Worm (Caenorhabditis elegans) whole organism, young adult: Measurements from ENCODE around the gene rnh-1.1.

Experiments used
- B0019.2 ChIP-seq: fragments of 200-800 bp; sonication (Bioruptor generic); conservative IDR thresholded peaks from 2 replicates; pipeline ENCODE4 v1.3.6; 2022; ENCODE audit warnings: missing genetic modification reagents, missing genetic modification characterization, missing compliant biosample characterization
- B0035.1 ChIP-seq: sonication (generic microtip); optimal IDR thresholded peaks from 2 replicates; lab custom pipeline; 2016; ENCODE audit warnings: missing genetic modification characterization, mild to moderate bottlenecking, missing compliant biosample characterization, missing genotype, missing genetic modification reagents
- B0261.1 ChIP-seq: sonication (generic microtip); optimal IDR thresholded peaks from 2 replicates; lab custom pipeline; 2016; ENCODE audit warnings: mild to moderate bottlenecking, missing genetic modification characterization, moderate library complexity, missing compliant biosample characterization
- C17E4.6 ChIP-seq: fragments of 200-800 bp; sonication (Bioruptor generic); IDR thresholded peaks from 2 replicates; pipeline ENCODE4 v1.3.6; 2022; ENCODE audit warnings: missing genetic modification reagents, missing genetic modification characterization, missing compliant biosample characterization
- F23B12.7 ChIP-seq: sonication (generic microtip); optimal IDR thresholded peaks from 2 replicates; lab custom pipeline; 2017; ENCODE audit warnings: missing genetic modification characterization, mild to moderate bottlenecking, missing compliant biosample characterization, antibody characterized with exemption, moderate library complexity; ENCODE audit not compliant: insufficient read depth
- F33H1.4 ChIP-seq: fragments of 200-800 bp; sonication (Bioruptor generic); IDR thresholded peaks from 2 replicates; pipeline ENCODE4 v1.3.6; 2022; ENCODE audit warnings: missing genetic modification reagents, missing genetic modification characterization, missing compliant biosample characterization
- F37B4.10 ChIP-seq: fragments of 200-800 bp; sonication (Bioruptor generic); IDR thresholded peaks from 2 replicates; pipeline ENCODE4 v1.3.6; 2022; ENCODE audit warnings: missing genetic modification characterization, missing compliant biosample characterization
- F57A8.1 ChIP-seq: fragments of 200-800 bp; sonication (Bioruptor generic); optimal IDR thresholded peaks from 2 replicates; lab custom pipeline; 2018; ENCODE audit warnings: mild to moderate bottlenecking, missing genetic modification characterization, moderate library complexity, missing compliant biosample characterization
- Y67H2A.10 ChIP-seq: fragments of 200-800 bp; sonication (Bioruptor generic); conservative IDR thresholded peaks from 2 replicates; pipeline ENCODE4 v1.3.6; 2022; ENCODE audit warnings: missing genetic modification reagents, missing genetic modification characterization, missing compliant biosample characterization
- akir-1 ChIP-seq: fragments of 200-800 bp; sonication (Bioruptor generic); optimal IDR thresholded peaks from 2 replicates; lab custom pipeline; 2018; ENCODE audit warnings: mild to moderate bottlenecking, missing genetic modification characterization, moderate library complexity, missing compliant biosample characterization
- aptf-2 ChIP-seq: fragments of 200-800 bp; sonication (Bioruptor generic); conservative IDR thresholded peaks from 2 replicates; pipeline ENCODE4 v1.3.6; 2022; ENCODE audit warnings: missing genetic modification reagents, missing genetic modification characterization, missing compliant biosample characterization
- aptf-3 ChIP-seq: fragments of 200-800 bp; sonication (Bioruptor generic); IDR thresholded peaks from 2 replicates; pipeline ENCODE4 v1.3.6; 2022; ENCODE audit warnings: missing genetic modification characterization, missing compliant biosample characterization
- atf-7 ChIP-seq: sonication (generic microtip); optimal IDR thresholded peaks from 2 replicates; lab custom pipeline; 2017; ENCODE audit warnings: mild to moderate bottlenecking, missing genetic modification characterization, missing compliant biosample characterization
- athp-1 ChIP-seq: sonication (generic microtip); optimal IDR thresholded peaks from 2 replicates; lab custom pipeline; 2017; ENCODE audit warnings: mild to moderate bottlenecking, missing genetic modification characterization, missing compliant biosample characterization
- attf-5 ChIP-seq: fragments of 200-800 bp; sonication (Bioruptor generic); optimal IDR thresholded peaks from 2 replicates; lab custom pipeline; 2018; ENCODE audit warnings: mild to moderate bottlenecking, missing genetic modification characterization, missing compliant biosample characterization
- ccch-3 ChIP-seq: fragments of 200-800 bp; sonication (Bioruptor generic); optimal IDR thresholded peaks from 2 replicates; lab custom pipeline; 2018; ENCODE audit warnings: mild to moderate bottlenecking, missing genetic modification characterization, missing compliant biosample characterization
- cebp-2 ChIP-seq: fragments of 200-800 bp; sonication (Bioruptor generic); IDR thresholded peaks from 2 replicates; pipeline ENCODE4 v1.3.6; 2022; ENCODE audit warnings: missing genetic modification characterization, missing compliant biosample characterization
- ceh-27 ChIP-seq: fragments of 200-800 bp; sonication (Bioruptor generic); optimal IDR thresholded peaks from 2 replicates; lab custom pipeline; 2018; ENCODE audit warnings: mild to moderate bottlenecking, missing genetic modification characterization, moderate library complexity, missing compliant biosample characterization
- chd-7 ChIP-seq: sonication (generic microtip); optimal IDR thresholded peaks from 2 replicates; lab custom pipeline; 2016; ENCODE audit warnings: mild to moderate bottlenecking, missing genetic modification characterization, moderate library complexity, missing compliant biosample characterization
- dox-1 ChIP-seq: fragments of 200-800 bp; sonication (Bioruptor generic); IDR thresholded peaks from 2 replicates; pipeline ENCODE4 v1.3.6; 2022; ENCODE audit warnings: missing genetic modification reagents, missing genetic modification characterization, missing compliant biosample characterization
- egrh-3 ChIP-seq: fragments of 200-800 bp; sonication (Bioruptor generic); IDR thresholded peaks from 2 replicates; pipeline ENCODE4 v1.3.6; 2022; ENCODE audit warnings: missing genetic modification reagents, missing genetic modification characterization, missing compliant biosample characterization
- fkh-3 ChIP-seq: sonication (generic microtip); optimal IDR thresholded peaks from 2 replicates; lab custom pipeline; 2016; ENCODE audit warnings: mild to moderate bottlenecking, missing genetic modification characterization, missing compliant biosample characterization
- hlh-12 ChIP-seq: sonication (generic microtip); optimal IDR thresholded peaks from 2 replicates; lab custom pipeline; 2016; ENCODE audit warnings: missing genetic modification characterization, missing compliant biosample characterization
- hlh-26 ChIP-seq: fragments of 200-800 bp; sonication (Bioruptor generic); conservative IDR thresholded peaks from 2 replicates; pipeline ENCODE4 v1.3.6; 2022; ENCODE audit warnings: missing genetic modification reagents, missing genetic modification characterization, missing compliant biosample characterization
- hmg-20 ChIP-seq: fragments of 200-800 bp; sonication (Bioruptor generic); IDR thresholded peaks from 2 replicates; pipeline ENCODE4 v1.3.6; 2022; ENCODE audit warnings: missing genetic modification reagents, missing genetic modification characterization, missing compliant biosample characterization
- hsf-1 ChIP-seq: fragments of 200-800 bp; sonication (Bioruptor generic); IDR thresholded peaks from 2 replicates; pipeline ENCODE4 v1.3.6; 2022; ENCODE audit warnings: missing genetic modification reagents, missing genetic modification characterization, missing compliant biosample characterization
- let-526 ChIP-seq: fragments of 200-800 bp; sonication (Bioruptor generic); IDR thresholded peaks from 2 replicates; pipeline ENCODE4 v1.3.6; 2022; ENCODE audit warnings: missing genetic modification reagents, missing genetic modification characterization, missing compliant biosample characterization
- lir-1 ChIP-seq: fragments of 200-800 bp; sonication (Bioruptor generic); conservative IDR thresholded peaks from 2 replicates; pipeline ENCODE4 v1.3.6; 2022; ENCODE audit warnings: missing genetic modification reagents, missing genetic modification characterization, missing compliant biosample characterization
- lsl-1 ChIP-seq: fragments of 200-800 bp; sonication (Bioruptor generic); optimal IDR thresholded peaks from 2 replicates; lab custom pipeline; 2018; ENCODE audit warnings: mild to moderate bottlenecking, missing genetic modification characterization, moderate library complexity, missing compliant biosample characterization
- madf-3 ChIP-seq: fragments of 200-800 bp; sonication (Bioruptor generic); IDR thresholded peaks from 2 replicates; pipeline ENCODE4 v1.3.6; 2022; ENCODE audit warnings: missing genetic modification reagents, missing genetic modification characterization, missing compliant biosample characterization
- mxl-1 ChIP-seq: sonication (generic microtip); optimal IDR thresholded peaks from 2 replicates; lab custom pipeline; 2016; ENCODE audit warnings: missing genetic modification characterization, missing compliant biosample characterization
- nfya-2 ChIP-seq: fragments of 200-800 bp; sonication (Bioruptor generic); IDR thresholded peaks from 2 replicates; pipeline ENCODE4 v1.3.6; 2022; ENCODE audit warnings: missing genetic modification reagents, missing genetic modification characterization, missing compliant biosample characterization
- nfyb-1 ChIP-seq: fragments of 200-800 bp; sonication (Bioruptor generic); IDR thresholded peaks from 2 replicates; pipeline ENCODE4 v1.3.6; 2022; ENCODE audit warnings: missing genetic modification reagents, missing genetic modification characterization, missing compliant biosample characterization
- nhr-120 ChIP-seq: fragments of 200-800 bp; sonication (Bioruptor generic); IDR thresholded peaks from 2 replicates; pipeline ENCODE4 v1.3.6; 2022; ENCODE audit warnings: missing genetic modification characterization, missing compliant biosample characterization
- nhr-179 ChIP-seq: sonication (generic microtip); optimal IDR thresholded peaks from 2 replicates; lab custom pipeline; 2016; ENCODE audit warnings: mild to moderate bottlenecking, missing genetic modification characterization, missing compliant biosample characterization
- nhr-80 ChIP-seq: sonication (generic microtip); optimal IDR thresholded peaks from 2 replicates; lab custom pipeline; 2016; ENCODE audit warnings: missing genetic modification characterization, missing compliant biosample characterization
- pbrm-1 ChIP-seq: fragments of 200-800 bp; sonication (Bioruptor generic); IDR thresholded peaks from 2 replicates; pipeline ENCODE4 v1.3.6; 2022; ENCODE audit warnings: missing genetic modification reagents, missing genetic modification characterization, missing compliant biosample characterization
- pha-4 ChIP-seq: fragments of 150-350 bp; sonication (generic microtip); optimal IDR thresholded peaks from 2 replicates; lab custom pipeline; 2014; ENCODE audit warnings: missing biosample characterization, missing genetic modification reagents, missing genetic modification characterization
- sdz-38 ChIP-seq: sonication (generic microtip); optimal IDR thresholded peaks from 2 replicates; lab custom pipeline; 2016; ENCODE audit warnings: missing genotype, missing genetic modification characterization, missing compliant biosample characterization
- snpc-1.3 ChIP-seq: sonication (generic microtip); optimal IDR thresholded peaks from 2 replicates; lab custom pipeline; 2017; ENCODE audit warnings: missing genetic modification characterization, mild to moderate bottlenecking, missing compliant biosample characterization, antibody characterized with exemption, moderate library complexity, missing genotype, missing genetic modification reagents; ENCODE audit not compliant: insufficient read depth
- snpc-3.4 ChIP-seq: sonication (generic microtip); optimal IDR thresholded peaks from 2 replicates; lab custom pipeline; 2017; ENCODE audit warnings: missing genetic modification characterization, mild to moderate bottlenecking, missing compliant biosample characterization, antibody characterized with exemption, moderate library complexity, missing genotype, missing genetic modification reagents
- sptf-2 ChIP-seq: fragments of 200-800 bp; sonication (Bioruptor generic); optimal IDR thresholded peaks from 2 replicates; lab custom pipeline; 2018; ENCODE audit warnings: mild to moderate bottlenecking, missing genetic modification characterization, missing compliant biosample characterization
- tlf-1 ChIP-seq: fragments of 200-800 bp; sonication (Bioruptor generic); optimal IDR thresholded peaks from 2 replicates; lab custom pipeline; 2018; ENCODE audit warnings: mild to moderate bottlenecking, missing genetic modification characterization, missing compliant biosample characterization
- xnd-1 ChIP-seq: sonication (generic microtip); optimal IDR thresholded peaks from 2 replicates; lab custom pipeline; 2016; ENCODE audit warnings: missing genotype, missing genetic modification reagents, missing genetic modification characterization, missing compliant biosample characterization
- zim-3 ChIP-seq: sonication (generic microtip); optimal IDR thresholded peaks from 2 replicates; lab custom pipeline; 2017; ENCODE audit warnings: mild to moderate bottlenecking, missing genetic modification characterization, moderate library complexity, missing compliant biosample characterization
- ztf-18 ChIP-seq: sonication (generic microtip); optimal IDR thresholded peaks from 2 replicates; lab custom pipeline; 2016; ENCODE audit warnings: missing genotype, mild to moderate bottlenecking, missing genetic modification characterization, missing compliant biosample characterization
- ztf-22 ChIP-seq: fragments of 200-800 bp; sonication (Bioruptor generic); optimal IDR thresholded peaks from 2 replicates; lab custom pipeline; 2018; ENCODE audit warnings: mild to moderate bottlenecking, missing genetic modification characterization, moderate library complexity, missing compliant biosample characterization
- ztf-25 ChIP-seq: fragments of 200-800 bp; sonication (Bioruptor generic); IDR thresholded peaks from 2 replicates; pipeline ENCODE4 v1.3.6; 2022; ENCODE audit warnings: missing genetic modification reagents, missing genetic modification characterization, missing compliant biosample characterization
- ztf-28 ChIP-seq: fragments of 200-800 bp; sonication (Bioruptor generic); IDR thresholded peaks from 2 replicates; pipeline ENCODE4 v1.3.6; 2022; ENCODE audit warnings: missing genetic modification reagents, missing genetic modification characterization, missing compliant biosample characterization
- ztf-6 ChIP-seq: fragments of 200-800 bp; sonication (Bioruptor generic); IDR thresholded peaks from 2 replicates; pipeline ENCODE4 v1.3.6; 2022; ENCODE audit warnings: missing genetic modification reagents, missing genetic modification characterization, missing compliant biosample characterization

The rnh-1.1 gene

DNA sequence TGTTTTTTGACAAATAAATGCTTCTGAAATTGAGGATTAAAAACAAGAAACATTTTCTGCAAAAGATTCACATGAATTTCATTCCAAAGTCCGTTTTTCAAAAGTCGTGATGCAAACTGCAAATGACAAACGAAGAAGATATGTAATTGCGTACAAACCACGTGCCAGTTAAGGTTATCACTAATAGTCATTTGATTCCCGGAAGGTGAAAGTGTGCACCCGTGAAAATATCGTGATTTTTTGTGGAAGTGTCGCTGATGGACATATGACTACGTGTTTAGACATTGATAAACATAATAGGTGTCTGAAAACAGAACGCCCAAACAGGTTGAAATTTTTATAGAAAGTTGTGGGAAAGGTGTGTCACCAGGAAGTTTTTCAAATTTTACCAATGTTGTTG lies 2.7 kb downstream of the rnh-1.1 start (continued):
- TF ChIP-seq let-526 (GFP tag; lab: Robert Waterston, UW): peak; percentile 62; the same call in 1 of the 2 replicates
- no peak for TF ChIP-seq egrh-3 (GFP tag; lab: Robert Waterston, UW)
- no peak for TF ChIP-seq snpc-1.3 (tag; lab: Kevin White, UChicago)
- TF ChIP-seq F37B4.10 (GFP tag; lab: Robert Waterston, UW): 0 out of 2 replicates have a peak, but pooled peaks have one; percentile 41
- TF ChIP-seq pha-4: no peak
- no peak for TF ChIP-seq B0035.1 (tag; lab: Kevin White, UChicago)
- TF ChIP-seq hsf-1 (GFP tag; lab: Robert Waterston, UW): 0 out of 2 replicates have a peak, but pooled peaks have one; percentile 44
- 0 out of 2 replicates have a peak, but pooled peaks have one; percentile 23 for TF ChIP-seq pbrm-1 (GFP tag; lab: Robert Waterston, UW)
- no peak for TF ChIP-seq aptf-2 (GFP tag; lab: Robert Waterston, UW)
- TF ChIP-seq sdz-38 (tag; lab: Kevin White, UChicago): no peak
- peak; percentile 67 for TF ChIP-seq nhr-80 (tag; lab: Kevin White, UChicago)
- no peak for TF ChIP-seq zim-3
- TF ChIP-seq B0019.2 (GFP tag; lab: Robert Waterston, UW): no peak
- TF ChIP-seq fkh-3 (tag; lab: Kevin White, UChicago): no peak
- peak; percentile 61 for TF ChIP-seq tlf-1 (GFP tag; lab: Kevin White, UChicago)
- TF ChIP-seq F23B12.7 (tag; lab: Kevin White, UChicago): no peak
- TF ChIP-seq ceh-27 (GFP tag; lab: Kevin White, UChicago): no peak
- no peak for TF ChIP-seq ztf-28 (GFP tag; lab: Robert Waterston, UW)
- TF ChIP-seq Y67H2A.10 (GFP tag; lab: Robert Waterston, UW): no peak
- TF ChIP-seq athp-1 (tag; lab: Kevin White, UChicago): no peak
- peak; percentile 28 for TF ChIP-seq ztf-22 (GFP tag; lab: Kevin White, UChicago)
- TF ChIP-seq mxl-1 (tag; lab: Kevin White, UChicago): no peak
- TF ChIP-seq aptf-3 (GFP tag; lab: Robert Waterston, UW): no peak
- peak; percentile 88 for TF ChIP-seq atf-7 (tag; lab: Kevin White, UChicago)
- TF ChIP-seq lir-1: no peak
- TF ChIP-seq F33H1.4 (GFP tag; lab: Robert Waterston, UW): no peak
- TF ChIP-seq xnd-1 (tag; lab: Kevin White, UChicago): no peak
- TF ChIP-seq hlh-12 (tag; lab: Kevin White, UChicago): no peak
- no peak for TF ChIP-seq F57A8.1 (GFP tag; lab: Kevin White, UChicago)
- no peak for TF ChIP-seq hlh-26 (GFP tag; lab: Robert Waterston, UW)
- no peak for TF ChIP-seq nhr-120 (GFP tag; lab: Robert Waterston, UW)
- TF ChIP-seq C17E4.6 (GFP tag; lab: Robert Waterston, UW): no peak
- TF ChIP-seq madf-3 (GFP tag; lab: Robert Waterston, UW): no peak
- no peak for TF ChIP-seq cebp-2 (GFP tag; lab: Robert Waterston, UW)
- peak; percentile 72 for TF ChIP-seq chd-7 (tag; lab: Kevin White, UChicago)
- no peak for TF ChIP-seq nfya-2 (GFP tag; lab: Robert Waterston, UW)
- TF ChIP-seq ztf-6: no peak
- no peak for TF ChIP-seq B0261.1
- TF ChIP-seq ztf-18 (tag; lab: Kevin White, UChicago): no peak
- no peak for TF ChIP-seq lsl-1 (GFP tag; lab: Kevin White, UChicago)
- no peak for TF ChIP-seq nhr-179 (tag; lab: Kevin White, UChicago)
- TF ChIP-seq ztf-25 (GFP tag; lab: Robert Waterston, UW): no peak
- no peak for TF ChIP-seq snpc-3.4 (tag; lab: Kevin White, UChicago)
- TF ChIP-seq akir-1 (GFP tag; lab: Kevin White, UChicago): no peak
- no peak for TF ChIP-seq sptf-2 (GFP tag; lab: Kevin White, UChicago)
- TF ChIP-seq nfyb-1 (GFP tag; lab: Robert Waterston, UW): 0 out of 2 replicates have a peak, but pooled peaks have one; percentile 37
- no peak for TF ChIP-seq hmg-20 (GFP tag; lab: Robert Waterston, UW)
- no peak for TF ChIP-seq dox-1 (GFP tag; lab: Robert Waterston, UW)
- TF ChIP-seq ccch-3: no peak
- TF ChIP-seq attf-5: peak; percentile 46
